Fruit fly (Drosophila melanogaster) whole organism, embryonic: ENCODE measurements around the gene jus.

Experiments
- Ada2b ChIP-seq: fragments of 200-800 bp; sonication (Bioruptor generic); IDR thresholded peaks from 2 replicates; pipeline ENCODE4 v1.3.6; 2022; ENCODE audit warnings: missing biosample characterization, missing genetic modification characterization
- Asciz ChIP-seq: fragments of 200-800 bp; sonication (Bioruptor generic); optimal IDR thresholded peaks from 2 replicates; lab custom pipeline; 2017; ENCODE audit warnings: missing biosample characterization, mild to moderate bottlenecking, missing genetic modification characterization, missing genetic modification reagents
- BEAF-32 ChIP-seq: fragments of 200-800 bp; sonication (Bioruptor generic); optimal IDR thresholded peaks from 3 replicates; lab custom pipeline; 2017; ENCODE audit warnings: missing biosample characterization, missing genetic modification characterization, mild to moderate bottlenecking, moderate library complexity, missing genetic modification reagents
- CG10565 ChIP-seq: fragments of 200-800 bp; sonication (Bioruptor generic); optimal IDR thresholded peaks from 3 replicates; lab custom pipeline; 2016; ENCODE audit warnings: missing biosample characterization, mild to moderate bottlenecking, missing genetic modification characterization
- CG11696 ChIP-seq: fragments of 200-800 bp; sonication (Bioruptor generic); IDR thresholded peaks from 2 replicates; pipeline ENCODE4 v1.3.6; 2022; ENCODE audit warnings: missing biosample characterization, missing genetic modification characterization
- CG12104 ChIP-seq: fragments of 200-800 bp; sonication (Bioruptor generic); optimal IDR thresholded peaks from 3 replicates; lab custom pipeline; 2016; ENCODE audit warnings: missing biosample characterization, missing genetic modification characterization
- CG13123 ChIP-seq: fragments of 200-800 bp; sonication (Bioruptor generic); optimal IDR thresholded peaks from 2 replicates; lab custom pipeline; 2016; ENCODE audit warnings: missing biosample characterization, missing genetic modification characterization
- CG14014 ChIP-seq: fragments of 200-800 bp; sonication (Bioruptor generic); IDR thresholded peaks from 2 replicates; pipeline ENCODE4 v1.3.6; 2022; ENCODE audit warnings: missing biosample characterization, missing genetic modification characterization
- CG15073 ChIP-seq: fragments of 200-800 bp; sonication (Bioruptor generic); optimal IDR thresholded peaks from 2 replicates; lab custom pipeline; 2016; ENCODE audit warnings: missing biosample characterization, missing genetic modification characterization
- CG15696 ChIP-seq: fragments of 200-800 bp; sonication (Bioruptor generic); optimal IDR thresholded peaks from 2 replicates; lab custom pipeline; 2019; ENCODE audit warnings: missing biosample characterization, mild to moderate bottlenecking, missing genetic modification characterization, moderate library complexity
- CG16815 ChIP-seq: fragments of 200-800 bp; sonication (Bioruptor generic); optimal IDR thresholded peaks from 3 replicates; lab custom pipeline; 2017; ENCODE audit warnings: missing biosample characterization, mild to moderate bottlenecking, missing genetic modification characterization
- CG17359 ChIP-seq: fragments of 200-800 bp; sonication (Bioruptor generic); optimal IDR thresholded peaks from 3 replicates; lab custom pipeline; 2018; ENCODE audit warnings: missing biosample characterization, mild to moderate bottlenecking, missing genetic modification characterization, moderate library complexity
- CG17829 ChIP-seq: fragments of 200-800 bp; optimal IDR thresholded peaks from 2 replicates; lab custom pipeline; 2019; ENCODE audit warnings: missing biosample characterization, mild to moderate bottlenecking, missing genetic modification characterization, moderate library complexity
- CG17912 ChIP-seq: fragments of 200-800 bp; sonication (Bioruptor generic); optimal IDR thresholded peaks from 2 replicates; lab custom pipeline; 2018; ENCODE audit warnings: missing biosample characterization, mild to moderate bottlenecking, missing genetic modification characterization
- CG3163 ChIP-seq: fragments of 200-800 bp; sonication (Bioruptor generic); optimal IDR thresholded peaks from 3 replicates; lab custom pipeline; 2016; ENCODE audit warnings: missing biosample characterization, missing genetic modification characterization
- CG32532 ChIP-seq: fragments of 200-800 bp; sonication (Bioruptor generic); IDR thresholded peaks from 2 replicates; pipeline ENCODE4 v1.3.6; 2022; ENCODE audit warnings: missing biosample characterization, missing genetic modification characterization
- CG42726 ChIP-seq: fragments of 200-800 bp; sonication (Bioruptor generic); IDR thresholded peaks from 2 replicates; pipeline ENCODE4 v1.3.6; 2022; ENCODE audit warnings: missing biosample characterization, missing genetic modification characterization; ENCODE audit not compliant: partially characterized antibody
- CG4707 ChIP-seq: fragments of 200-800 bp; sonication (Bioruptor generic); optimal IDR thresholded peaks from 2 replicates; lab custom pipeline; 2018; ENCODE audit warnings: missing biosample characterization, mild to moderate bottlenecking, missing genetic modification characterization, moderate library complexity
- CG8359 ChIP-seq: fragments of 200-800 bp; sonication (Bioruptor generic); optimal IDR thresholded peaks from 2 replicates; lab custom pipeline; 2017; ENCODE audit warnings: missing biosample characterization, mild to moderate bottlenecking, missing genetic modification characterization, borderline replicate concordance
- CG8765 ChIP-seq: fragments of 200-800 bp; sonication (Bioruptor generic); IDR thresholded peaks from 2 replicates; pipeline ENCODE4 v1.3.6; 2022; ENCODE audit warnings: missing biosample characterization, missing genetic modification characterization
- Camta ChIP-seq: fragments of 200-800 bp; sonication (Bioruptor generic); optimal IDR thresholded peaks from 2 replicates; lab custom pipeline; 2016; ENCODE audit warnings: missing biosample characterization, missing genetic modification characterization
- CrebB ChIP-seq: fragments of 200-800 bp; sonication (Bioruptor generic); optimal IDR thresholded peaks from 3 replicates; lab custom pipeline; 2018; ENCODE audit warnings: missing biosample characterization, mild to moderate bottlenecking, missing genetic modification characterization
- D ChIP-seq, 2 experiments: fragments of 200-800 bp in 1 of 2; fragments of >200 bp in 1 of 2; sonication (Bioruptor generic) in 1 of 2; optimal IDR thresholded peaks; 2 replicates in 1 of 2; 3 replicates in 1 of 2; lab custom pipeline; 2017; ENCODE audit warnings: mild to moderate bottlenecking in 1 of 2, missing biosample characterization in 1 of 2, missing genetic modification characterization in 1 of 2, missing genetic modification reagents in 1 of 2
- Dfd ChIP-seq, 2 experiments: fragments of >200 bp; optimal IDR thresholded peaks; 2 replicates each; lab custom pipeline; 2017; ENCODE audit warnings: missing biosample characterization in 2 of 2, missing genetic modification characterization in 2 of 2
- E2f1 ChIP-seq: fragments of 200-800 bp; sonication (Bioruptor generic); IDR thresholded peaks from 2 replicates; pipeline ENCODE4 v1.3.6; 2022; ENCODE audit warnings: missing biosample characterization, missing genetic modification characterization
- Fer2 ChIP-seq: fragments of 200-800 bp; sonication (Bioruptor generic); optimal IDR thresholded peaks from 2 replicates; lab custom pipeline; 2018; ENCODE audit warnings: missing biosample characterization, mild to moderate bottlenecking, missing genetic modification characterization, moderate library complexity
- Gsc ChIP-seq: fragments of 200-800 bp; sonication (Bioruptor generic); IDR thresholded peaks from 2 replicates; pipeline ENCODE4 v1.3.6; 2022; ENCODE audit warnings: missing biosample characterization, missing genetic modification characterization
- Hand ChIP-seq: fragments of 200-800 bp; sonication (Bioruptor generic); optimal IDR thresholded peaks from 2 replicates; lab custom pipeline; 2017; ENCODE audit warnings: mild to moderate bottlenecking, missing biosample characterization, missing genetic modification reagents, missing genetic modification characterization
- Hr3 ChIP-seq: fragments of 200-800 bp; sonication (Bioruptor generic); optimal IDR thresholded peaks from 3 replicates; lab custom pipeline; 2016; ENCODE audit warnings: missing biosample characterization, missing genetic modification characterization
- Hsf ChIP-seq: fragments of 200-800 bp; sonication (Bioruptor generic); optimal IDR thresholded peaks from 3 replicates; lab custom pipeline; 2016; ENCODE audit warnings: missing biosample characterization, missing genetic modification characterization
- Lpt ChIP-seq: fragments of >200 bp; optimal IDR thresholded peaks from 2 replicates; lab custom pipeline; 2018; ENCODE audit warnings: missing biosample characterization, missing genetic modification characterization
- MBD-R2 ChIP-seq: fragments of 200-800 bp; sonication (Bioruptor generic); IDR thresholded peaks from 2 replicates; pipeline ENCODE4 v1.3.6; 2022; ENCODE audit warnings: missing biosample characterization, missing genetic modification characterization
- Scr ChIP-seq: fragments of 200-800 bp; sonication (Bioruptor generic); IDR thresholded peaks from 2 replicates; pipeline ENCODE4 v1.3.6; 2022; ENCODE audit warnings: missing biosample characterization, missing genetic modification characterization; ENCODE audit not compliant: partially characterized antibody
- dati ChIP-seq: fragments of 200-800 bp; sonication (Bioruptor generic); IDR thresholded peaks from 2 replicates; pipeline ENCODE4 v1.3.6; 2022; ENCODE audit warnings: missing biosample characterization, missing genetic modification characterization
- esg ChIP-seq: fragments of 200-800 bp; sonication (Bioruptor generic); conservative IDR thresholded peaks from 2 replicates; pipeline ENCODE4 v1.3.6; 2022; ENCODE audit warnings: missing biosample characterization, missing genetic modification characterization
- gt ChIP-seq: fragments of 200-800 bp; sonication (Bioruptor generic); IDR thresholded peaks from 2 replicates; pipeline ENCODE4 v1.3.6; 2022; ENCODE audit warnings: missing biosample characterization, missing genetic modification characterization
- kay ChIP-seq: fragments of 200-800 bp; sonication (Bioruptor generic); optimal IDR thresholded peaks from 2 replicates; lab custom pipeline; 2016; ENCODE audit warnings: missing biosample characterization, missing genetic modification characterization
- lab ChIP-seq: fragments of 200-800 bp; sonication (Bioruptor generic); optimal IDR thresholded peaks from 3 replicates; lab custom pipeline; 2017; ENCODE audit warnings: missing biosample characterization, missing genetic modification characterization, mild to moderate bottlenecking, moderate library complexity, missing genetic modification reagents
- lilli ChIP-seq: fragments of 200-800 bp; sonication (Bioruptor generic); optimal IDR thresholded peaks from 3 replicates; lab custom pipeline; 2016; ENCODE audit warnings: missing biosample characterization, missing genetic modification characterization
- lmd ChIP-seq: fragments of 200-800 bp; sonication (Bioruptor generic); IDR thresholded peaks from 2 replicates; pipeline ENCODE4 v1.3.6; 2022; ENCODE audit warnings: missing biosample characterization, missing genetic modification characterization
- pb ChIP-seq: fragments of 200-800 bp; sonication (Bioruptor generic); optimal IDR thresholded peaks from 3 replicates; lab custom pipeline; 2016; ENCODE audit warnings: missing biosample characterization, missing genetic modification characterization
- ranshi ChIP-seq: fragments of 200-800 bp; sonication (Bioruptor generic); IDR thresholded peaks from 2 replicates; pipeline ENCODE4 v1.3.6; 2022; ENCODE audit warnings: missing biosample characterization, missing genetic modification characterization
- ro ChIP-seq: fragments of 200-800 bp; sonication (Bioruptor generic); IDR thresholded peaks from 2 replicates; pipeline ENCODE4 v1.3.6; 2022; ENCODE audit warnings: missing biosample characterization, missing genetic modification characterization
- row ChIP-seq: fragments of 200-800 bp; sonication (Bioruptor generic); IDR thresholded peaks from 3 replicates; pipeline ENCODE4 v1.3.6; 2022; ENCODE audit warnings: missing biosample characterization, missing genetic modification characterization
- sqz ChIP-seq: fragments of 200-800 bp; sonication (Bioruptor generic); optimal IDR thresholded peaks from 3 replicates; lab custom pipeline; 2018; ENCODE audit warnings: missing biosample characterization, mild to moderate bottlenecking, missing genetic modification characterization
- tgo ChIP-seq: fragments of 200-800 bp; sonication (Bioruptor generic); IDR thresholded peaks from 3 replicates; pipeline ENCODE4 v1.3.6; 2022; ENCODE audit warnings: missing biosample characterization, missing genetic modification characterization
- twi ChIP-seq: fragments of 200-800 bp; optimal IDR thresholded peaks from 2 replicates; lab custom pipeline; 2019; ENCODE audit warnings: missing biosample characterization, mild to moderate bottlenecking, missing genetic modification characterization, moderate library complexity
- wor ChIP-seq: fragments of 200-800 bp; sonication (Bioruptor generic); IDR thresholded peaks from 2 replicates; pipeline ENCODE4 v1.3.6; 2022; ENCODE audit warnings: missing biosample characterization, missing genetic modification characterization
- z ChIP-seq: fragments of 200-800 bp; sonication (Bioruptor generic); IDR thresholded peaks from 3 replicates; pipeline ENCODE4 v1.3.6; 2022; ENCODE audit warnings: missing biosample characterization, missing genetic modification characterization
- zfh1 ChIP-seq: fragments of 200-800 bp; sonication (Bioruptor generic); IDR thresholded peaks from 3 replicates; pipeline ENCODE4 v1.3.6; 2022; ENCODE audit warnings: missing biosample characterization, missing genetic modification characterization
- zfh2 ChIP-seq: fragments of 200-800 bp; sonication (Bioruptor generic); optimal IDR thresholded peaks from 2 replicates; lab custom pipeline; 2016; ENCODE audit warnings: missing biosample characterization, missing genetic modification characterization

jus gene

dm6 chr3R:29219948-29220347 is 25.2 kb upstream of the jus start, which contains the start of gene eEF1gamma (continued):
- TF ChIP-seq Hand (GFP tag; lab: Kevin White, UChicago) (peak; percentile 88), CG42726 (GFP tag; lab: Robert Waterston, UW) (peak; percentile 86; the same call in 1 of the 2 replicates), Dfd (GFP tag; optimal IDR thresholded peaks at IDR 0.05; lab: Kevin White, UChicago) (no peak), Ada2b (peak; percentile 92), CG14014 (GFP tag; lab: Robert Waterston, UW) (peak; percentile 94), CG3163 (peak; percentile 85), ranshi (peak; percentile 92), CG17829 (peak; percentile 91), lmd (GFP tag; lab: Robert Waterston, UW) (peak; percentile 89), CG17912 (GFP tag; lab: Kevin White, UChicago) (peak; percentile 97), lab (GFP tag; lab: Kevin White, UChicago) (peak; percentile 98), z (GFP tag; lab: Robert Waterston, UW) (peak; percentile 78), E2f1 (peak; percentile 94), CG11696 (GFP tag; lab: Robert Waterston, UW) (peak; percentile 83), kay (peak; percentile 84), Camta (peak; percentile 96), ro (GFP tag; lab: Robert Waterston, UW) (peak; percentile 83), BEAF-32 (GFP tag; lab: Kevin White, UChicago) (peak; percentile 92), MBD-R2 (GFP tag; lab: Robert Waterston, UW) (peak; percentile 85), CrebB (tag; lab: Kevin White, UChicago) (peak; percentile 96), row (peak; percentile 79), CG4707 (GFP tag; lab: Kevin White, UChicago) (peak; percentile 93), pb (GFP tag; lab: Kevin White, UChicago) (peak; percentile 96), CG15696 (peak; percentile 77), Hsf (peak; percentile 94), CG10565 (GFP tag; lab: Kevin White, UChicago) (peak; percentile 82), gt (GFP tag; lab: Robert Waterston, UW) (peak; percentile 84), esg (peak; percentile 61; the same call in 1 of the 2 replicates), Fer2 (peak; percentile 93), tgo (GFP tag; lab: Robert Waterston, UW) (peak; percentile 93), dati (GFP tag; lab: Robert Waterston, UW) (peak; percentile 94), Gsc (GFP tag; lab: Robert Waterston, UW) (no peak), CG12104 (peak; percentile 97), CG16815 (GFP tag; lab: Kevin White, UChicago) (peak; percentile 84), CG8765 (peak; percentile 84), twi (peak; percentile 81), D (optimal IDR thresholded peaks at IDR 0.05; lab: Kevin White, UChicago) (no peak), D (GFP tag; optimal IDR thresholded peaks at IDR 0.05; lab: Kevin White, UChicago) (peak; percentile 95), CG13123 (peak; percentile 88), zfh1 (peak; percentile 97), zfh2 (GFP tag; lab: Kevin White, UChicago) (peak; percentile 87), Lpt (GFP tag; lab: Kevin White, UChicago) (no peak), lilli (peak; percentile 91), Hr3 (GFP tag; lab: Kevin White, UChicago) (peak; percentile 85), wor (GFP tag; lab: Robert Waterston, UW) (peak; percentile 57), CG15073 (GFP tag; lab: Kevin White, UChicago) (peak; percentile 15), sqz (GFP tag; lab: Kevin White, UChicago) (peak; percentile 97), Asciz (GFP tag; lab: Kevin White, UChicago) (peak; percentile 96), CG32532 (GFP tag; lab: Robert Waterston, UW) (peak; percentile 97), CG8359 (peak; percentile 92), CG17359 (tag; lab: Kevin White, UChicago) (peak; percentile 92), Scr (GFP tag; lab: Robert Waterston, UW) (peak; percentile 94)
